Worm (Caenorhabditis elegans) whole organism, L1 larva: ENCODE measurements around the gene snf-7.

ENCODE experiments used
- C04F5.9 ChIP-seq: sonication (generic microtip); optimal IDR thresholded peaks from 2 replicates; lab custom pipeline; 2016; ENCODE audit warnings: missing genetic modification characterization, missing compliant biosample characterization
- C34B4.2 ChIP-seq: sonication (generic microtip); optimal IDR thresholded peaks from 2 replicates; lab custom pipeline; 2017; ENCODE audit warnings: mild to moderate bottlenecking, missing genetic modification characterization, missing compliant biosample characterization
- Y116A8C.19 ChIP-seq: sonication (generic microtip); optimal IDR thresholded peaks from 2 replicates; lab custom pipeline; 2016; ENCODE audit warnings: missing compliant biosample characterization, missing genetic modification characterization, borderline replicate concordance
- aha-1 ChIP-seq: fragments of 150-350 bp; optimal IDR thresholded peaks from 2 replicates; lab custom pipeline; 2014; ENCODE audit warnings: missing biosample characterization, missing genetic modification characterization
- aly-2 ChIP-seq: fragments of 150-350 bp; optimal IDR thresholded peaks from 2 replicates; lab custom pipeline; 2014; ENCODE audit warnings: missing biosample characterization, missing genetic modification characterization
- ama-1 ChIP-seq: fragments of 150-350 bp; optimal IDR thresholded peaks from 2 replicates; lab custom pipeline; 2014
- ceh-90 ChIP-seq: sonication (generic microtip); optimal IDR thresholded peaks from 2 replicates; lab custom pipeline; 2016; ENCODE audit warnings: missing genetic modification characterization, missing compliant biosample characterization
- ces-1 ChIP-seq: fragments of 150-350 bp; optimal IDR thresholded peaks from 2 replicates; lab custom pipeline; 2014; ENCODE audit warnings: missing biosample characterization, missing genetic modification reagents, missing genetic modification characterization
- efl-3 ChIP-seq: fragments of 200-800 bp; sonication (Bioruptor generic); optimal IDR thresholded peaks from 2 replicates; lab custom pipeline; 2018; ENCODE audit warnings: mild to moderate bottlenecking, missing genetic modification characterization, missing compliant biosample characterization
- egl-27 ChIP-seq, 2 experiments: fragments of 150-350 bp in 1 of 2; sonication (generic microtip); optimal IDR thresholded peaks; 3 replicates each; lab custom pipeline; 2017 to 2018; ENCODE audit warnings: missing biosample characterization in 2 of 2, missing genetic modification characterization in 2 of 2, missing genetic modification reagents in 2 of 2
- elt-2 ChIP-seq: sonication (generic microtip); optimal IDR thresholded peaks from 2 replicates; lab custom pipeline; 2016; ENCODE audit warnings: missing genetic modification characterization, mild to moderate bottlenecking, inconsistent platforms, missing compliant biosample characterization, missing genetic modification reagents
- elt-3 ChIP-seq, 6 experiments: fragments of 150-350 bp in 1 of 6; sonication (generic microtip); optimal IDR thresholded peaks; 2 replicates each; lab custom pipeline; 2017 to 2018; ENCODE audit warnings: missing biosample characterization in 6 of 6, missing genetic modification characterization in 6 of 6, inconsistent platforms in 1 of 6
- ets-5 ChIP-seq: fragments of 200-800 bp; sonication (Bioruptor generic); IDR thresholded peaks from 2 replicates; pipeline ENCODE4 v1.3.6; 2022; ENCODE audit warnings: missing genetic modification characterization, missing compliant biosample characterization
- fkh-4 ChIP-seq: sonication (generic microtip); optimal IDR thresholded peaks from 2 replicates; lab custom pipeline; 2016; ENCODE audit warnings: missing compliant biosample characterization, missing genetic modification characterization, borderline replicate concordance
- fos-1 ChIP-seq: fragments of 150-350 bp; optimal IDR thresholded peaks from 2 replicates; lab custom pipeline; 2014; ENCODE audit warnings: missing biosample characterization, missing genetic modification characterization
- grh-1 ChIP-seq: fragments of 200-800 bp; sonication (Bioruptor generic); IDR thresholded peaks from 2 replicates; pipeline ENCODE4 v1.3.6; 2022; ENCODE audit warnings: missing genetic modification reagents, missing genetic modification characterization, missing compliant biosample characterization
- hlh-4 ChIP-seq: sonication (generic microtip); optimal IDR thresholded peaks from 2 replicates; lab custom pipeline; 2016; ENCODE audit warnings: mild to moderate bottlenecking, missing genetic modification characterization, missing compliant biosample characterization
- hpl-2 ChIP-seq: fragments of 150-350 bp; optimal IDR thresholded peaks from 2 replicates; lab custom pipeline; 2014; ENCODE audit warnings: missing biosample characterization, missing genetic modification reagents, missing genetic modification characterization
- isw-1 ChIP-seq: fragments of 200-800 bp; sonication (Bioruptor generic); IDR thresholded peaks from 2 replicates; pipeline ENCODE4 v1.3.6; 2022; ENCODE audit warnings: missing genetic modification characterization, missing compliant biosample characterization
- jun-1 ChIP-seq: fragments of 150-350 bp; optimal IDR thresholded peaks from 2 replicates; lab custom pipeline; 2014; ENCODE audit warnings: missing biosample characterization, missing genetic modification reagents, missing genetic modification characterization
- lin-15B ChIP-seq: fragments of 150-350 bp; sonication (generic microtip); optimal IDR thresholded peaks from 3 replicates; lab custom pipeline; 2014; ENCODE audit warnings: missing biosample characterization, missing genetic modification characterization
- lin-35 ChIP-seq, 2 experiments: fragments of 150-350 bp; optimal IDR thresholded peaks; 2 replicates each; lab custom pipeline; 2014; ENCODE audit warnings: missing biosample characterization in 2 of 2, missing genetic modification characterization in 2 of 2, missing genetic modification reagents in 2 of 2
- lir-3 ChIP-seq: sonication (generic microtip); optimal IDR thresholded peaks from 2 replicates; lab custom pipeline; 2016; ENCODE audit warnings: mild to moderate bottlenecking, missing genetic modification characterization, moderate library complexity, missing compliant biosample characterization; ENCODE audit not compliant: poor library complexity
- mdl-1 ChIP-seq, 2 experiments: fragments of 150-350 bp; optimal IDR thresholded peaks; 2 replicates each; lab custom pipeline; 2014 to 2017; ENCODE audit warnings: missing biosample characterization in 2 of 2, missing genetic modification characterization in 2 of 2, inconsistent platforms in 1 of 2
- mef-2 ChIP-seq: fragments of 150-350 bp; optimal IDR thresholded peaks from 2 replicates; lab custom pipeline; 2014; ENCODE audit warnings: missing biosample characterization, missing genetic modification characterization
- mep-1 ChIP-seq: fragments of 150-350 bp; optimal IDR thresholded peaks from 2 replicates; lab custom pipeline; 2014; ENCODE audit warnings: missing biosample characterization, missing genetic modification characterization
- nhr-11 ChIP-seq: fragments of 150-350 bp; optimal IDR thresholded peaks from 2 replicates; lab custom pipeline; 2014; ENCODE audit warnings: missing biosample characterization, missing genetic modification characterization
- nhr-12 ChIP-seq: sonication (generic microtip); optimal IDR thresholded peaks from 2 replicates; lab custom pipeline; 2017; ENCODE audit warnings: missing biosample characterization, missing genetic modification characterization
- nhr-19 ChIP-seq: fragments of 200-800 bp; sonication (Bioruptor generic); conservative IDR thresholded peaks from 2 replicates; pipeline ENCODE4 v1.3.6; 2022; ENCODE audit warnings: missing genetic modification characterization, missing compliant biosample characterization
- nhr-20 ChIP-seq: sonication (generic microtip); optimal IDR thresholded peaks from 2 replicates; lab custom pipeline; 2016; ENCODE audit warnings: mild to moderate bottlenecking, missing genetic modification characterization, missing compliant biosample characterization
- nhr-47 ChIP-seq: sonication (generic microtip); optimal IDR thresholded peaks from 2 replicates; lab custom pipeline; 2016; ENCODE audit warnings: mild to moderate bottlenecking, missing genetic modification characterization, moderate library complexity, missing compliant biosample characterization
- nhr-71 ChIP-seq: sonication (generic microtip); optimal IDR thresholded peaks from 2 replicates; lab custom pipeline; 2016; ENCODE audit warnings: mild to moderate bottlenecking, missing genetic modification characterization, moderate library complexity, missing compliant biosample characterization
- nhr-76 ChIP-seq: sonication (generic microtip); optimal IDR thresholded peaks from 2 replicates; lab custom pipeline; 2017; ENCODE audit warnings: missing biosample characterization, missing genetic modification characterization
- nhr-77 ChIP-seq: fragments of 150-350 bp; optimal IDR thresholded peaks from 2 replicates; lab custom pipeline; 2014; ENCODE audit warnings: missing biosample characterization, missing genetic modification characterization
- pag-3 ChIP-seq: sonication (generic microtip); optimal IDR thresholded peaks from 2 replicates; lab custom pipeline; 2017; ENCODE audit warnings: missing genetic modification characterization, mild to moderate bottlenecking, missing compliant biosample characterization, antibody characterized with exemption, borderline replicate concordance; ENCODE audit not compliant: insufficient read depth
- pax-3 ChIP-seq: fragments of 200-800 bp; sonication (Bioruptor generic); optimal IDR thresholded peaks from 2 replicates; lab custom pipeline; 2018; ENCODE audit warnings: mild to moderate bottlenecking, missing genetic modification characterization, moderate library complexity, missing compliant biosample characterization
- pqm-1 ChIP-seq: sonication (generic microtip); optimal IDR thresholded peaks from 3 replicates; lab custom pipeline; 2017; ENCODE audit warnings: missing biosample characterization, missing genetic modification characterization
- rnt-1 ChIP-seq: sonication (generic microtip); optimal IDR thresholded peaks from 2 replicates; lab custom pipeline; 2016; ENCODE audit warnings: mild to moderate bottlenecking, missing genetic modification characterization, moderate library complexity, missing compliant biosample characterization
- snpc-4 ChIP-seq: fragments of 150-350 bp; optimal IDR thresholded peaks from 2 replicates; lab custom pipeline; 2014; ENCODE audit warnings: missing biosample characterization, missing genetic modification characterization
- sox-4 ChIP-seq: sonication (generic microtip); optimal IDR thresholded peaks from 2 replicates; lab custom pipeline; 2016; ENCODE audit warnings: missing genetic modification characterization, missing compliant biosample characterization
- sptf-1 ChIP-seq: fragments of 150-350 bp; optimal IDR thresholded peaks from 2 replicates; lab custom pipeline; 2014; ENCODE audit warnings: missing biosample characterization, missing genetic modification characterization
- sup-37 ChIP-seq: fragments of 200-800 bp; sonication (Bioruptor generic); optimal IDR thresholded peaks from 2 replicates; lab custom pipeline; 2018; ENCODE audit warnings: mild to moderate bottlenecking, missing genetic modification characterization, missing compliant biosample characterization
- swsn-7 ChIP-seq: sonication (generic microtip); optimal IDR thresholded peaks from 2 replicates; lab custom pipeline; 2016; ENCODE audit warnings: missing genetic modification characterization, missing compliant biosample characterization
- tlp-1 ChIP-seq: fragments of 150-350 bp; optimal IDR thresholded peaks from 2 replicates; lab custom pipeline; 2014; ENCODE audit warnings: missing biosample characterization, missing genetic modification characterization
- unc-30 ChIP-seq: sonication (generic microtip); optimal IDR thresholded peaks from 2 replicates; lab custom pipeline; 2017; ENCODE audit warnings: missing biosample characterization, missing genetic modification characterization
- unc-86 ChIP-seq: sonication (generic microtip); optimal IDR thresholded peaks from 2 replicates; lab custom pipeline; 2016; ENCODE audit warnings: missing genetic modification characterization, missing compliant biosample characterization
- zag-1 ChIP-seq: fragments of 150-350 bp; optimal IDR thresholded peaks from 2 replicates; lab custom pipeline; 2014; ENCODE audit warnings: missing biosample characterization, missing genetic modification characterization
- ztf-11 ChIP-seq, 2 experiments: sonication (generic microtip); optimal IDR thresholded peaks; 2 replicates each; lab custom pipeline; 2016 to 2017; ENCODE audit warnings: missing genetic modification characterization in 2 of 2, missing biosample characterization in 1 of 2, missing compliant biosample characterization in 1 of 2
- ztf-4 ChIP-seq: fragments of 150-350 bp; optimal IDR thresholded peaks from 2 replicates; lab custom pipeline; 2014; ENCODE audit warnings: missing biosample characterization, missing genetic modification characterization

The snf-7 gene

ce11 chrIII:13002098-13002497 is 3.2 kb upstream of the snf-7 start, which contains the start of gene ZK1010.10 (continued):
- TF ChIP-seq hpl-2 (GFP tag; lab: Kevin White, UChicago) (no peak), ceh-90 (no peak), ztf-4 (tag; lab: Kevin White, UChicago) (no peak), lir-3 (tag; lab: Kevin White, UChicago) (no peak), lin-35 (GFP tag; optimal IDR thresholded peaks at IDR 0.05; lab: Kevin White, UChicago) (peak; percentile 47 to 59), unc-86 (no peak), mef-2 (tag; lab: Kevin White, UChicago) (no peak), lin-15B (tag; lab: Kevin White, UChicago) (no peak), unc-30 (tag; lab: Kevin White, UChicago) (no peak), elt-3 (tag; optimal IDR thresholded peaks at IDR 0.05; lab: Kevin White, UChicago) (no peak), swsn-7 (tag; lab: Kevin White, UChicago) (peak; percentile 30), ets-5 (GFP tag; lab: Robert Waterston, UW) (no peak), pag-3 (no peak), tlp-1 (tag; lab: Kevin White, UChicago) (no peak), fos-1 (tag; lab: Kevin White, UChicago) (peak; percentile 18), hlh-4 (tag; lab: Kevin White, UChicago) (no peak), ztf-11 (tag; optimal IDR thresholded peaks at IDR 0.05; lab: Kevin White, UChicago) (no peak), pax-3 (no peak), nhr-77 (tag; lab: Kevin White, UChicago) (peak; percentile 13), sptf-1 (tag; lab: Kevin White, UChicago) (no peak), C34B4.2 (tag; lab: Kevin White, UChicago) (no peak), nhr-76 (tag; lab: Kevin White, UChicago) (no peak), elt-2 (tag; lab: Kevin White, UChicago) (no peak), sup-37 (GFP tag; lab: Kevin White, UChicago) (no peak), ces-1 (GFP tag; lab: Kevin White, UChicago) (no peak), ama-1 (no peak), nhr-47 (tag; lab: Kevin White, UChicago) (peak; percentile 38), sox-4 (no peak), jun-1 (tag; lab: Kevin White, UChicago) (peak; percentile 49)

- no peak for TF ChIP-seq hpl-2 (GFP tag; lab: Kevin White, UChicago)
- TF ChIP-seq Y116A8C.19 (tag; lab: Kevin White, UChicago), result no peak
These were observed 945 bp upstream of the snf-7 start for ce11 chrIII:13004316-13004715.

- TF ChIP-seq nhr-20 (tag; lab: Kevin White, UChicago) (peak; percentile 75), grh-1 (GFP tag; lab: Robert Waterston, UW) (no peak), hlh-4 (tag; lab: Kevin White, UChicago) (no peak), rnt-1 (tag; lab: Kevin White, UChicago) (no peak), nhr-11 (tag; lab: Kevin White, UChicago) (no peak), nhr-77 (tag; lab: Kevin White, UChicago) (no peak), aly-2 (tag; lab: Kevin White, UChicago) (no peak), nhr-19 (no peak), zag-1 (tag; lab: Kevin White, UChicago) (no peak), nhr-12 (tag; lab: Kevin White, UChicago) (no peak), isw-1 (no peak), aha-1 (no peak), mdl-1 (tag; optimal IDR thresholded peaks at IDR 0.05; lab: Kevin White, UChicago) (no peak), sox-4 (no peak), snpc-4 (tag; lab: Kevin White, UChicago) (no peak), lir-3 (tag; lab: Kevin White, UChicago) (no peak), C04F5.9 (tag; lab: Kevin White, UChicago) (no peak), efl-3 (GFP tag; lab: Kevin White, UChicago) (no peak), unc-30 (tag; lab: Kevin White, UChicago) (no peak), ces-1 (GFP tag; lab: Kevin White, UChicago) (no peak), nhr-47 (tag; lab: Kevin White, UChicago) (no peak), egl-27 (tag; optimal IDR thresholded peaks at IDR 0.05; lab: Kevin White, UChicago) (no peak), elt-3 (tag; optimal IDR thresholded peaks at IDR 0.05; lab: Kevin White, UChicago) (peak in 1 of 6 experiments; percentile 65), sptf-1 (tag; lab: Kevin White, UChicago) (no peak), sup-37 (GFP tag; lab: Kevin White, UChicago) (no peak), fkh-4 (tag; lab: Kevin White, UChicago) (no peak), pqm-1 (tag; lab: Kevin White, UChicago) (no peak), ztf-4 (tag; lab: Kevin White, UChicago) (no peak), mep-1 (tag; lab: Kevin White, UChicago) (peak; percentile 8), ama-1 (no peak), nhr-71 (no peak)
These were observed 6.7 kb downstream of the snf-7 start for ce11 chrIII:13011927-13012326.
